Worm (Caenorhabditis elegans): ENCODE results near the gene srbc-8.

DNA sequence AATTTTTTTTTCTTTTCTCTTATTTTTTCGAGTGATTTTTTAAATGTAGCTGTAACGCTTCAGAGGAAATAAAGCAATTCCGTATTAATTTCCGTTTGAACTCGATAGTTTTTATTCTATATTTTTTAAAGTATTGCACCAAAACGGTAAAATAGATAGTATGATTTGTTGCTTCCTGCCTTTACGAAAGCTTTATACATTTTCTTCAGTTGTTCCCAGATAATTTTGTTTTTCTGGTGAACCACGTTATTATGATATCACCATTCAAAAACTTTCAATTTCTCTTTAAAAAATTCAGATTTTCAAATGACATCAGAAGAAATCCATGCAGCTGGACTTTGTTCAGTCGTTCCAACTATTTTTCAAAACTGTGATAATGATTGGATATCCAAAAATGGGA, 30.0 kb upstream of the srbc-8 start, which contains the start of gene srb-18:
- TF ChIP-seq mbf-1 (tag; optimal IDR thresholded peaks at IDR 0.05) (no peak), lin-13 (GFP tag; optimal IDR thresholded peaks at IDR 0.05) (no peak), mdl-1 (tag; optimal IDR thresholded peaks at IDR 0.05) (no peak), sma-9 (GFP tag; optimal IDR thresholded peaks at IDR 0.05) (no peak), sma-9 (tag; optimal IDR thresholded peaks at IDR 0.05) (no peak), ama-1 (optimal IDR thresholded peaks at IDR 0.05) (no peak)
